Fruit fly (Drosophila melanogaster) whole organism, prepupa: Measurements from ENCODE around the gene Hr4.
A peak's percentile ranks its signal among the peaks of the same experiment; 100 is the strongest.

Source experiments
- CG10631 ChIP-seq: fragments of 200-800 bp; sonication (Bioruptor generic); optimal IDR thresholded peaks from 2 replicates; lab custom pipeline; 2016; ENCODE audit warnings: missing biosample characterization, missing genetic modification characterization
- CG10669 ChIP-seq: fragments of 200-800 bp; sonication (Bioruptor generic); optimal IDR thresholded peaks from 3 replicates; lab custom pipeline; 2018; ENCODE audit warnings: missing biosample characterization, mild to moderate bottlenecking, missing genetic modification characterization, moderate library complexity
- CG11294 ChIP-seq: fragments of 200-800 bp; sonication (Bioruptor generic); IDR thresholded peaks from 2 replicates; pipeline ENCODE4 v1.3.6; 2022; ENCODE audit warnings: missing biosample characterization, missing genetic modification characterization
- CG11762 ChIP-seq: fragments of 200-800 bp; sonication (Bioruptor generic); optimal IDR thresholded peaks from 3 replicates; lab custom pipeline; 2016; ENCODE audit warnings: missing biosample characterization, missing genetic modification characterization; ENCODE audit not compliant: insufficient read depth
- CG11902 ChIP-seq: fragments of 200-800 bp; sonication (Bioruptor generic); optimal IDR thresholded peaks from 3 replicates; lab custom pipeline; 2016; ENCODE audit warnings: missing biosample characterization, missing genetic modification characterization
- CG15336 ChIP-seq: fragments of 200-800 bp; sonication (Bioruptor generic); IDR thresholded peaks from 2 replicates; pipeline ENCODE4 v1.3.6; 2022; ENCODE audit warnings: missing biosample characterization, missing genetic modification characterization
- CG16779 ChIP-seq: fragments of 200-800 bp; sonication (Bioruptor generic); optimal IDR thresholded peaks from 3 replicates; lab custom pipeline; 2017; ENCODE audit warnings: missing biosample characterization, mild to moderate bottlenecking, missing genetic modification characterization
- CG31627 ChIP-seq: fragments of 200-800 bp; sonication (Bioruptor generic); optimal IDR thresholded peaks from 3 replicates; lab custom pipeline; 2016; ENCODE audit warnings: missing biosample characterization, missing genetic modification characterization
- CG3919 ChIP-seq: fragments of 200-800 bp; sonication (Bioruptor generic); optimal IDR thresholded peaks from 3 replicates; lab custom pipeline; 2016; ENCODE audit warnings: missing biosample characterization, missing genetic modification characterization
- CG6163 ChIP-seq: fragments of 200-800 bp; sonication (Bioruptor generic); IDR thresholded peaks from 3 replicates; pipeline ENCODE4 v1.3.6; 2022; ENCODE audit warnings: missing biosample characterization, missing genetic modification characterization
- CG6276 ChIP-seq: fragments of 200-800 bp; sonication (Bioruptor generic); optimal IDR thresholded peaks from 2 replicates; lab custom pipeline; 2017; ENCODE audit warnings: missing biosample characterization, mild to moderate bottlenecking, missing genetic modification characterization
- CG6792 ChIP-seq: fragments of 200-800 bp; sonication (Bioruptor generic); optimal IDR thresholded peaks from 3 replicates; lab custom pipeline; 2016; ENCODE audit warnings: missing biosample characterization, missing genetic modification characterization
- CG6808 ChIP-seq: fragments of 200-800 bp; sonication (Bioruptor generic); optimal IDR thresholded peaks from 3 replicates; lab custom pipeline; 2017; ENCODE audit warnings: missing biosample characterization, missing genetic modification characterization, mild to moderate bottlenecking, moderate library complexity, missing genetic modification reagents
- CG7368 ChIP-seq: fragments of 200-800 bp; sonication (Bioruptor generic); optimal IDR thresholded peaks from 3 replicates; lab custom pipeline; 2016; ENCODE audit warnings: missing biosample characterization, missing genetic modification characterization
- CG8119 ChIP-seq: fragments of 200-800 bp; sonication (Bioruptor generic); IDR thresholded peaks from 3 replicates; pipeline ENCODE4 v1.3.6; 2022; ENCODE audit warnings: missing biosample characterization, missing genetic modification characterization
- CG8632 ChIP-seq: fragments of 200-800 bp; sonication (Bioruptor generic); optimal IDR thresholded peaks from 3 replicates; lab custom pipeline; 2016; ENCODE audit warnings: missing biosample characterization, missing genetic modification characterization
- Eip78C ChIP-seq: fragments of 200-800 bp; sonication (Bioruptor generic); peaks from one replicate; lab custom pipeline; 2016; ENCODE audit warnings: missing biosample characterization, missing genetic modification characterization
- Eip93F ChIP-seq: fragments of 200-800 bp; sonication (Bioruptor generic); optimal IDR thresholded peaks from 2 replicates; lab custom pipeline; 2016; ENCODE audit warnings: missing biosample characterization, mild to moderate bottlenecking, missing genetic modification characterization
- Ets21C ChIP-seq: fragments of 200-800 bp; sonication (Bioruptor generic); optimal IDR thresholded peaks from 3 replicates; lab custom pipeline; 2016; ENCODE audit warnings: missing biosample characterization, missing genetic modification characterization
- Ets96B ChIP-seq: fragments of 200-800 bp; optimal IDR thresholded peaks from 2 replicates; lab custom pipeline; 2019; ENCODE audit warnings: missing biosample characterization, mild to moderate bottlenecking, missing genetic modification characterization, moderate library complexity
- Hr38 ChIP-seq: sonication (Bioruptor generic); optimal IDR thresholded peaks from 2 replicates; lab custom pipeline; 2016; ENCODE audit warnings: missing biosample characterization, missing genetic modification characterization
- Hr39 ChIP-seq: fragments of 200-800 bp; sonication (Bioruptor generic); optimal IDR thresholded peaks from 2 replicates; lab custom pipeline; 2016; ENCODE audit warnings: missing biosample characterization, missing genetic modification characterization
- Hr4 ChIP-seq: fragments of 200-800 bp; sonication (Bioruptor generic); optimal IDR thresholded peaks from 3 replicates; lab custom pipeline; 2016; ENCODE audit warnings: missing biosample characterization, missing genetic modification characterization
- OdsH ChIP-seq: fragments of 200-800 bp; sonication (Bioruptor generic); optimal IDR thresholded peaks from 3 replicates; lab custom pipeline; 2016; ENCODE audit warnings: missing biosample characterization, missing genetic modification characterization
- Sox14 ChIP-seq: fragments of 200-800 bp; sonication (Bioruptor generic); optimal IDR thresholded peaks from 3 replicates; lab custom pipeline; 2016; ENCODE audit warnings: missing biosample characterization, missing genetic modification characterization
- achi ChIP-seq: fragments of 200-800 bp; sonication (Bioruptor generic); optimal IDR thresholded peaks from 3 replicates; lab custom pipeline; 2016; ENCODE audit warnings: missing biosample characterization, missing genetic modification characterization
- acj6 ChIP-seq: fragments of 200-800 bp; sonication (Bioruptor generic); optimal IDR thresholded peaks from 3 replicates; lab custom pipeline; 2016; ENCODE audit warnings: missing biosample characterization, missing genetic modification characterization
- cyc ChIP-seq: fragments of 200-800 bp; sonication (Bioruptor generic); optimal IDR thresholded peaks from 3 replicates; lab custom pipeline; 2016; ENCODE audit warnings: missing biosample characterization, missing genetic modification characterization
- dac ChIP-seq: fragments of 200-800 bp; sonication (Bioruptor generic); optimal IDR thresholded peaks from 2 replicates; lab custom pipeline; 2017; ENCODE audit warnings: missing biosample characterization, mild to moderate bottlenecking, missing genetic modification characterization
- dsx ChIP-seq: fragments of 200-800 bp; optimal IDR thresholded peaks from 3 replicates; lab custom pipeline; 2019; ENCODE audit warnings: missing biosample characterization, mild to moderate bottlenecking, missing genetic modification characterization, moderate library complexity; ENCODE audit not compliant: poor library complexity, severe bottlenecking
- esn ChIP-seq: fragments of 200-800 bp; sonication (Bioruptor generic); optimal IDR thresholded peaks from 2 replicates; lab custom pipeline; 2016; ENCODE audit warnings: missing biosample characterization, mild to moderate bottlenecking, missing genetic modification characterization, moderate library complexity
- fd59A ChIP-seq: fragments of 200-800 bp; sonication (Bioruptor generic); optimal IDR thresholded peaks from 2 replicates; lab custom pipeline; 2017; ENCODE audit warnings: missing biosample characterization, mild to moderate bottlenecking, missing genetic modification characterization, missing genetic modification reagents
- lz ChIP-seq: fragments of 200-800 bp; sonication (Bioruptor generic); optimal IDR thresholded peaks from 3 replicates; lab custom pipeline; 2016; ENCODE audit warnings: missing biosample characterization, missing genetic modification characterization
- net ChIP-seq: fragments of 200-800 bp; sonication (Bioruptor generic); optimal IDR thresholded peaks from 3 replicates; lab custom pipeline; 2016; ENCODE audit warnings: missing biosample characterization, missing genetic modification characterization
- pdm3 ChIP-seq: fragments of 200-800 bp; sonication (Bioruptor generic); optimal IDR thresholded peaks from 3 replicates; lab custom pipeline; 2016; ENCODE audit warnings: missing biosample characterization, missing genetic modification characterization
- spab ChIP-seq: fragments of 200-800 bp; sonication (Bioruptor generic); optimal IDR thresholded peaks from 2 replicates; lab custom pipeline; 2017; ENCODE audit warnings: missing biosample characterization, mild to moderate bottlenecking, missing genetic modification characterization, missing genetic modification reagents
- ss ChIP-seq, 2 experiments: fragments of 200-800 bp; sonication (Bioruptor generic); optimal IDR thresholded peaks; 2 replicates in 1 of 2; 3 replicates in 1 of 2; lab custom pipeline; 2017 to 2018; ENCODE audit warnings: mild to moderate bottlenecking in 2 of 2, missing biosample characterization in 2 of 2, missing genetic modification characterization in 2 of 2, moderate library complexity in 1 of 2
- svp ChIP-seq: fragments of 200-800 bp; sonication (Bioruptor generic); peaks from one replicate; lab custom pipeline; 2016; ENCODE audit warnings: missing biosample characterization, missing genetic modification characterization

The Hr4 gene

DNA sequence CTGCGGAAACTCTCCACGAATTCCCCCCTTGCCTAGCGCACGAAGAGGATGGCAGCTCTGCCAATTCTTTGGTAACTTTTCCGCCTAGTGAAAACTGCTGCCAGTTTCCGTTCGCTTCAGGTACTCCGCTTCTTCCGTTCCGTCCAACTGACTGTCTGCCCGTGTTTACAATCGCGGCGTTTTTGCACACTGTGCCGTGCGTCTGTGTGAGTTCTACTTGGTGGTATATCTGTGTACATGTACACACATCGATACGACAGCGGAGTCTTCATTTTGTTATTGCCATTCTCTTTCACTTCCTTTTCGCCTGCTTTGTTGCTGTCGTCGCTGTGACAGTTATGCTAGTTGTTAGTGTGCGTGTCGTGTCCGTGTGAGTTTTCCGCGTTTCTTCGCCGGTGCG is 71.1 kb downstream of the Hr4 start (continued):
- peak; percentile 51 for TF ChIP-seq CG6792 (GFP tag; lab: Kevin White, UChicago)
- peak; percentile 73 for TF ChIP-seq CG6163 (GFP tag; lab: Robert Waterston, UW)
- TF ChIP-seq fd59A, result peak; percentile 48
- peak; percentile 37 for TF ChIP-seq CG16779
- TF ChIP-seq CG10631 (GFP tag; lab: Kevin White, UChicago), result no peak
- no peak for TF ChIP-seq Hr39 (GFP tag; lab: Kevin White, UChicago)
- no peak for TF ChIP-seq acj6
- no peak for TF ChIP-seq Hr38 (GFP tag; lab: Kevin White, UChicago)
- TF ChIP-seq CG11902 (GFP tag; lab: Kevin White, UChicago), result no peak
- no peak for TF ChIP-seq CG6276 (GFP tag; lab: Kevin White, UChicago)
- no peak for TF ChIP-seq Hr4 (GFP tag; lab: Kevin White, UChicago)
- TF ChIP-seq CG15336, result peak; percentile 26; the same call in 1 of the 2 replicates
- TF ChIP-seq cyc (GFP tag; lab: Kevin White, UChicago), result peak; percentile 56
- peak; percentile 80 for TF ChIP-seq achi (GFP tag; lab: Kevin White, UChicago)
- TF ChIP-seq pdm3, result no peak
- no peak for TF ChIP-seq svp (GFP tag; lab: Kevin White, UChicago)
- TF ChIP-seq CG31627 (GFP tag; lab: Kevin White, UChicago), result peak; percentile 19
- TF ChIP-seq CG11762 (GFP tag; lab: Kevin White, UChicago), result no peak
- TF ChIP-seq CG10669 (GFP tag; lab: Kevin White, UChicago), result no peak
- peak; percentile 64 for TF ChIP-seq esn (GFP tag; lab: Kevin White, UChicago)
- peak; percentile 60 for TF ChIP-seq CG3919 (GFP tag; lab: Kevin White, UChicago)
- peak; percentile 32 for TF ChIP-seq CG8632
- TF ChIP-seq ss (GFP tag; optimal IDR thresholded peaks at IDR 0.05; lab: Kevin White, UChicago), result peak; percentile 54 to 80

DNA sequence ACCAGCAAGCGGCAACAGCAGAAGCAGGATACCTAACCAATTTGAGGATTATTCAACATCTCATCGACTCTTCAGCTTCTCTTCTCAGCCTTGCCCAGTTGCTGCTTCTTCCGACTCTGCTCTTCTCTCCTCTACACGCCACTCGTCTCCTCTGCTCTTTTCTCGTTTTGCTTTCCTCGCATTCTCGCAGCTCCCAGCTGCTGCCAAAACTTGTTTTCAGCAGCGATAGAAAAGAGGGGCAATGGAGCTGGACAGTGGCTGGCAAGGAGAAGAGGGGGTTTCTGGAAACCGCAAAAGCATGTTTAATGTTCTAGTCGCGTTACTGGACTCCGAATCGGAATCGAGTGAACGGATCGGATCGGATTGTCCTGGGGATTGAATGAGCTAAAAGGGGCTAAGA is 71.6 kb downstream of the Hr4 start:
- TF ChIP-seq CG8119 (GFP tag; lab: Robert Waterston, UW) (0 out of 3 replicates have a peak, but pooled peaks have one; percentile 1), CG15336 (0 out of 2 replicates have a peak, but pooled peaks have one; percentile 6), Hr39 (GFP tag; lab: Kevin White, UChicago) (no peak), CG6163 (GFP tag; lab: Robert Waterston, UW) (0 out of 3 replicates have a peak, but pooled peaks have one; percentile 8)

DNA sequence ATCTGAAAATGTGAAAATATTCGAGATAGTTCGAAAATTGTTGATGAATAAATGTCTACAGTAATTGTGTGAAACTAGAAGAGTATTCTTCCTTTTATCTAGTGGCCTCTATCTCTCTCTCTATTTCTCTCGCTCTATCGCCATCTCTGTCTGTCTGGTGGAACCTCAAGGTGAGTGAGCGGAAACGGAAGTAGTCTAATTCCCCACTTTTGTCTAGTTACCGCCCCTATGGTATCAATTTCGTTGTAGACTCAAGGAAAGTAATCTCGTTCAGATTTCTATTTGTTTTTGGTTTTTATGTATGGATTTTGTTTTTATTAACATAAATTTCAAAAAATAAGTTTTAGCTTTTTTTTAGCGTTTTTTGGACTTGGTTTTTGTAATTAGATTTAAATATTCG is 83.1 kb downstream of the Hr4 start:
- TF ChIP-seq esn (GFP tag; lab: Kevin White, UChicago), result no peak
- no peak for TF ChIP-seq Eip78C (GFP tag; lab: Kevin White, UChicago)
- no peak for TF ChIP-seq net
- TF ChIP-seq OdsH, result no peak
- TF ChIP-seq CG6276 (GFP tag; lab: Kevin White, UChicago), result no peak
- TF ChIP-seq CG6808, result no peak
- no peak for TF ChIP-seq Sox14 (GFP tag; lab: Kevin White, UChicago)
- TF ChIP-seq Ets96B (tag; lab: Kevin White, UChicago), result no peak
- TF ChIP-seq dac (GFP tag; lab: Kevin White, UChicago), result no peak
- TF ChIP-seq CG7368 (GFP tag; lab: Kevin White, UChicago), result no peak
- no peak for TF ChIP-seq Hr4 (GFP tag; lab: Kevin White, UChicago)
- no peak for TF ChIP-seq CG11294 (GFP tag; lab: Robert Waterston, UW)
- no peak for TF ChIP-seq CG10631 (GFP tag; lab: Kevin White, UChicago)
- no peak for TF ChIP-seq Eip93F (GFP tag; lab: Kevin White, UChicago)
- TF ChIP-seq CG11902 (GFP tag; lab: Kevin White, UChicago), result no peak
- no peak for TF ChIP-seq CG8632
- no peak for TF ChIP-seq lz
- no peak for TF ChIP-seq spab
- TF ChIP-seq CG3919 (GFP tag; lab: Kevin White, UChicago), result no peak

DNA sequence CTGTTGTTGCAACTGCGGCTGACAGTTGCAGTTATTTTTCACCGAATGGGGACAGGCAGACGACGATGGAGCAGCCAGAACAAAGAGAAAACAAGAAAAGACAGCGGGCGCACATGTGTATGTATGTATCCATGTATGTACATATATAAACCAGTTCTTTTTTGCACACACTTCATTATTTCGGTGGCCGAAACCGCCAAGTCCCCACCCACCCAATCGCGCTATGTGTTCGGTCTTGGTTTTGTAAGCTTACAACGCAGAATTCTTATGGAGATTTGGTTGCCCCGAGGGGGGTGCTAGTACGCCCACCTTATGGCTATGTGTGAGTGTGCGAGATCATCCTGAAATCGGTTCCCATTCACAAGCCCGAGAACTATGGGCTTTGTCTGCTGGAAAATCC is 89.6 kb downstream of the Hr4 start:
- TF ChIP-seq CG6163 (GFP tag; lab: Robert Waterston, UW), result 0 out of 3 replicates have a peak, but pooled peaks have one; percentile 18
- TF ChIP-seq dsx (GFP tag; lab: Kevin White, UChicago), result no peak
- no peak for TF ChIP-seq Ets21C (GFP tag; lab: Kevin White, UChicago)
